Fruit fly (Drosophila melanogaster) Kc167 (cell line): ENCODE data around the gene Lamtor4.

Experiments
- Myc ChIP-seq: fragments of >200 bp; optimal IDR thresholded peaks from 2 replicates; lab custom pipeline; 2017; ENCODE audit warnings: missing external identifiers
- Sin3A ChIP-seq: fragments of >200 bp; optimal IDR thresholded peaks from 2 replicates; lab custom pipeline; 2018; ENCODE audit warnings: missing external identifiers
- h ChIP-seq: fragments of >200 bp; optimal IDR thresholded peaks from 3 replicates; lab custom pipeline; 2018; ENCODE audit warnings: missing external identifiers
- insv ChIP-seq: fragments of >200 bp; optimal IDR thresholded peaks from 3 replicates; lab custom pipeline; 2018; ENCODE audit warnings: missing external identifiers
- psq ChIP-seq: fragments of >200 bp; optimal IDR thresholded peaks from 2 replicates; lab custom pipeline; 2017; ENCODE audit warnings: missing external identifiers
- ttk ChIP-seq: sonication (Bioruptor generic); optimal IDR thresholded peaks from 2 replicates; lab custom pipeline; 2017; ENCODE audit warnings: missing external identifiers

Gene Lamtor4

DNA sequence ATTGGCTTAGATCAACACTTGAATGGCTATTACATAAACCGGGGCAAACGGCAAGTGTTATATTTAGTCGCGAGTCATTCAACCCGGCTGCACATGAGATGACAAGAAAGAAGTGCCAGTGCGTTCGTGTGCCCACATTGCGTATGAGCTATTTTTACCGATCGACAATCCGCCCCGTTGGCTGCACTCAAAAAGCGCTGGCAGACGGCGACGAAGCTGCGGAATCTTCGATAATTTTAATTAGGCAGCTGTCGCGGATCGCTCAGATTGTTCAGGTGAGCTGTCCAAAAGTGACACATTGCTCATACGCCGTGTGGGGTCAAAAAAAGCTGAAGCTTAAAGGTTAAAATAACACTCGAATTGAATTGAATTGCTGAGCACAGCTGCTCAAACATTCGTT, 37.4 kb downstream of the Lamtor4 start:
- TF ChIP-seq insv (lab: Kevin White, UChicago) (no peak), psq (lab: Kevin White, UChicago) (no peak), h (lab: Kevin White, UChicago) (no peak), Myc (lab: Kevin White, UChicago) (no peak), ttk (no peak), Sin3A (lab: Kevin White, UChicago) (no peak)

DNA sequence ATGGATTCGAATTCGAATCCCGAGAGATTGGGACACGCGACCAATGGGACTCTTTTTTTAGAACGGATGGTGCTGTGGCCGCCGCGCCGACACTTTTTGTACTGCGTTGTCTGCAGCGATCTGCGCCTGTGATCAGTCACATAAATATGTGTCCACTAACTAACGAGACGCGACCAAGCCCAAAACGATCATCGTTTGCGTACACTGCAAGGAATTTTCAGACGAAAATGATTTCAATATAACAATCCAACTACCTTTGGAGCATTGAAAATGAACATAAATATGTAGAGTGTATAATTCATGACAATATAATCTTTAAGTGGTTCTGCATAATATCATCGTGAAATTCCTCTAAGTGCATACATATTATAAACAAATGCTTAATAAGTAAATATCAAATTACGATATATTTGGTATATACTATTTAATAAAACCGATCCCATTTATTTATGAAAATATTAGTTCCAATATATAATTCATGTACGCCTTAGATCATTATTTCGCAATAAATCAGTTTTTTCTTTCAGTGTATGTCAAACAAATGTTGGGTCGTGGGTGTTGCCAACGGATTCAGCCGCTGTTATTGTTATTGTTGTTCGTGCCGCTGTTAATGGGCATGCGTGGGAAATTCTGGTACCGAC, 39.0 kb downstream of the Lamtor4 start, which contains the start of gene Eip63F-1:
Gene Eip63F-1, minus strand, starts transcription at position 51 of the 641 bp plus-strand sequence.
- TF ChIP-seq ttk (no peak), Sin3A (lab: Kevin White, UChicago) (no peak), insv (lab: Kevin White, UChicago) (no peak), psq (lab: Kevin White, UChicago) (no peak), Myc (lab: Kevin White, UChicago) (no peak), h (lab: Kevin White, UChicago) (no peak)

- TF ChIP-seq Sin3A (lab: Kevin White, UChicago) (no peak), ttk (no peak), insv (lab: Kevin White, UChicago) (no peak), psq (lab: Kevin White, UChicago) (no peak), Myc (lab: Kevin White, UChicago) (no peak), h (lab: Kevin White, UChicago) (no peak)
Measured at dm6 chr3L:3937806-3938205, 41.1 kb downstream of the Lamtor4 start, which contains the start of gene CG10866. Gene CG10866 (minus strand): TSS chr3L:3937992.

dm6 chr3L:3940075-3940819, 43.5 kb downstream of the Lamtor4 start, which contains the start of gene CG12766:
Gene CG12766 (minus strand): TSS chr3L:3940125.
- TF ChIP-seq ttk = no peak

- TF ChIP-seq Myc (lab: Kevin White, UChicago) = no peak
- no peak for TF ChIP-seq psq (lab: Kevin White, UChicago)
- TF ChIP-seq insv (lab: Kevin White, UChicago) = no peak
- no peak for TF ChIP-seq ttk
- no peak for TF ChIP-seq Sin3A (lab: Kevin White, UChicago)
- no peak for TF ChIP-seq h (lab: Kevin White, UChicago)
Measured at dm6 chr3L:3942241-3943028, 45.7 kb downstream of the Lamtor4 start, which contains the start of the genes CG10863 and CG14982. Gene CG10863 (minus strand): TSS chr3L:3942465. Gene CG14982 (plus strand): TSS chr3L:3942710.
